Fruit fly (Drosophila melanogaster) whole organism, prepupa: ENCODE data around the gene CG17959.

Experiments used
- CG10631 ChIP-seq: fragments of 200-800 bp; sonication (Bioruptor generic); optimal IDR thresholded peaks from 2 replicates; lab custom pipeline; 2016; ENCODE audit warnings: missing biosample characterization, missing genetic modification characterization
- CG10669 ChIP-seq: fragments of 200-800 bp; sonication (Bioruptor generic); optimal IDR thresholded peaks from 3 replicates; lab custom pipeline; 2018; ENCODE audit warnings: missing biosample characterization, mild to moderate bottlenecking, missing genetic modification characterization, moderate library complexity
- CG11294 ChIP-seq: fragments of 200-800 bp; sonication (Bioruptor generic); IDR thresholded peaks from 2 replicates; pipeline ENCODE4 v1.3.6; 2022; ENCODE audit warnings: missing biosample characterization, missing genetic modification characterization
- CG11902 ChIP-seq: fragments of 200-800 bp; sonication (Bioruptor generic); optimal IDR thresholded peaks from 3 replicates; lab custom pipeline; 2016; ENCODE audit warnings: missing biosample characterization, missing genetic modification characterization
- CG15336 ChIP-seq: fragments of 200-800 bp; sonication (Bioruptor generic); IDR thresholded peaks from 2 replicates; pipeline ENCODE4 v1.3.6; 2022; ENCODE audit warnings: missing biosample characterization, missing genetic modification characterization
- CG1621 ChIP-seq: fragments of 200-800 bp; sonication (Bioruptor generic); optimal IDR thresholded peaks from 3 replicates; lab custom pipeline; 2018; ENCODE audit warnings: missing biosample characterization, mild to moderate bottlenecking, missing genetic modification characterization
- CG16779 ChIP-seq: fragments of 200-800 bp; sonication (Bioruptor generic); optimal IDR thresholded peaks from 3 replicates; lab custom pipeline; 2017; ENCODE audit warnings: missing biosample characterization, mild to moderate bottlenecking, missing genetic modification characterization
- CG32006 ChIP-seq: fragments of 200-800 bp; sonication (Bioruptor generic); optimal IDR thresholded peaks from 3 replicates; lab custom pipeline; 2017; ENCODE audit warnings: missing biosample characterization, mild to moderate bottlenecking, missing genetic modification characterization
- CG34406 ChIP-seq: fragments of 200-800 bp; sonication (Bioruptor generic); optimal IDR thresholded peaks from 3 replicates; lab custom pipeline; 2016; ENCODE audit warnings: missing biosample characterization, missing genetic modification characterization
- CG3919 ChIP-seq: fragments of 200-800 bp; sonication (Bioruptor generic); optimal IDR thresholded peaks from 3 replicates; lab custom pipeline; 2016; ENCODE audit warnings: missing biosample characterization, missing genetic modification characterization
- CG4318 ChIP-seq: fragments of 200-800 bp; sonication (Bioruptor generic); optimal IDR thresholded peaks from 3 replicates; lab custom pipeline; 2017; ENCODE audit warnings: missing biosample characterization, mild to moderate bottlenecking, missing genetic modification characterization
- CG6163 ChIP-seq: fragments of 200-800 bp; sonication (Bioruptor generic); IDR thresholded peaks from 3 replicates; pipeline ENCODE4 v1.3.6; 2022; ENCODE audit warnings: missing biosample characterization, missing genetic modification characterization
- CG6276 ChIP-seq: fragments of 200-800 bp; sonication (Bioruptor generic); optimal IDR thresholded peaks from 2 replicates; lab custom pipeline; 2017; ENCODE audit warnings: missing biosample characterization, mild to moderate bottlenecking, missing genetic modification characterization
- CG6792 ChIP-seq: fragments of 200-800 bp; sonication (Bioruptor generic); optimal IDR thresholded peaks from 3 replicates; lab custom pipeline; 2016; ENCODE audit warnings: missing biosample characterization, missing genetic modification characterization
- CG6808 ChIP-seq: fragments of 200-800 bp; sonication (Bioruptor generic); optimal IDR thresholded peaks from 3 replicates; lab custom pipeline; 2017; ENCODE audit warnings: missing biosample characterization, missing genetic modification characterization, mild to moderate bottlenecking, moderate library complexity, missing genetic modification reagents
- CG6854 ChIP-seq: fragments of 200-800 bp; sonication (Bioruptor generic); optimal IDR thresholded peaks from 2 replicates; lab custom pipeline; 2017; ENCODE audit warnings: missing biosample characterization, mild to moderate bottlenecking, missing genetic modification characterization
- CG7368 ChIP-seq: fragments of 200-800 bp; sonication (Bioruptor generic); optimal IDR thresholded peaks from 3 replicates; lab custom pipeline; 2016; ENCODE audit warnings: missing biosample characterization, missing genetic modification characterization
- CG8319 ChIP-seq: fragments of 200-800 bp; sonication (Bioruptor generic); optimal IDR thresholded peaks from 3 replicates; lab custom pipeline; 2016; ENCODE audit warnings: missing biosample characterization, missing genetic modification characterization
- CG8632 ChIP-seq: fragments of 200-800 bp; sonication (Bioruptor generic); optimal IDR thresholded peaks from 3 replicates; lab custom pipeline; 2016; ENCODE audit warnings: missing biosample characterization, missing genetic modification characterization
- CG9139 ChIP-seq: fragments of 200-800 bp; sonication (Bioruptor generic); optimal IDR thresholded peaks from 3 replicates; lab custom pipeline; 2017; ENCODE audit warnings: missing biosample characterization, mild to moderate bottlenecking, missing genetic modification characterization
- Eip75B ChIP-seq: fragments of 200-800 bp; sonication (Bioruptor generic); optimal IDR thresholded peaks from 3 replicates; lab custom pipeline; 2016; ENCODE audit warnings: missing biosample characterization, missing genetic modification characterization
- Eip78C ChIP-seq: fragments of 200-800 bp; sonication (Bioruptor generic); peaks from one replicate; lab custom pipeline; 2016; ENCODE audit warnings: missing biosample characterization, missing genetic modification characterization
- Ets21C ChIP-seq: fragments of 200-800 bp; sonication (Bioruptor generic); optimal IDR thresholded peaks from 3 replicates; lab custom pipeline; 2016; ENCODE audit warnings: missing biosample characterization, missing genetic modification characterization
- Ets96B ChIP-seq: fragments of 200-800 bp; optimal IDR thresholded peaks from 2 replicates; lab custom pipeline; 2019; ENCODE audit warnings: missing biosample characterization, mild to moderate bottlenecking, missing genetic modification characterization, moderate library complexity
- Hr38 ChIP-seq: sonication (Bioruptor generic); optimal IDR thresholded peaks from 2 replicates; lab custom pipeline; 2016; ENCODE audit warnings: missing biosample characterization, missing genetic modification characterization
- Hr4 ChIP-seq: fragments of 200-800 bp; sonication (Bioruptor generic); optimal IDR thresholded peaks from 3 replicates; lab custom pipeline; 2016; ENCODE audit warnings: missing biosample characterization, missing genetic modification characterization
- OdsH ChIP-seq: fragments of 200-800 bp; sonication (Bioruptor generic); optimal IDR thresholded peaks from 3 replicates; lab custom pipeline; 2016; ENCODE audit warnings: missing biosample characterization, missing genetic modification characterization
- Sox102F ChIP-seq: fragments of 200-800 bp; sonication (Bioruptor generic); optimal IDR thresholded peaks from 2 replicates; lab custom pipeline; 2016; ENCODE audit warnings: missing biosample characterization, mild to moderate bottlenecking, missing genetic modification characterization
- Sox14 ChIP-seq: fragments of 200-800 bp; sonication (Bioruptor generic); optimal IDR thresholded peaks from 3 replicates; lab custom pipeline; 2016; ENCODE audit warnings: missing biosample characterization, missing genetic modification characterization
- achi ChIP-seq: fragments of 200-800 bp; sonication (Bioruptor generic); optimal IDR thresholded peaks from 3 replicates; lab custom pipeline; 2016; ENCODE audit warnings: missing biosample characterization, missing genetic modification characterization
- acj6 ChIP-seq: fragments of 200-800 bp; sonication (Bioruptor generic); optimal IDR thresholded peaks from 3 replicates; lab custom pipeline; 2016; ENCODE audit warnings: missing biosample characterization, missing genetic modification characterization
- dac ChIP-seq: fragments of 200-800 bp; sonication (Bioruptor generic); optimal IDR thresholded peaks from 2 replicates; lab custom pipeline; 2017; ENCODE audit warnings: missing biosample characterization, mild to moderate bottlenecking, missing genetic modification characterization
- esn ChIP-seq: fragments of 200-800 bp; sonication (Bioruptor generic); optimal IDR thresholded peaks from 2 replicates; lab custom pipeline; 2016; ENCODE audit warnings: missing biosample characterization, mild to moderate bottlenecking, missing genetic modification characterization, moderate library complexity
- fd59A ChIP-seq: fragments of 200-800 bp; sonication (Bioruptor generic); optimal IDR thresholded peaks from 2 replicates; lab custom pipeline; 2017; ENCODE audit warnings: missing biosample characterization, mild to moderate bottlenecking, missing genetic modification characterization, missing genetic modification reagents
- fkh ChIP-seq: fragments of 200-800 bp; sonication (Bioruptor generic); optimal IDR thresholded peaks from 3 replicates; lab custom pipeline; 2017; ENCODE audit warnings: missing biosample characterization, mild to moderate bottlenecking, missing genetic modification characterization, moderate library complexity
- lz ChIP-seq: fragments of 200-800 bp; sonication (Bioruptor generic); optimal IDR thresholded peaks from 3 replicates; lab custom pipeline; 2016; ENCODE audit warnings: missing biosample characterization, missing genetic modification characterization
- net ChIP-seq: fragments of 200-800 bp; sonication (Bioruptor generic); optimal IDR thresholded peaks from 3 replicates; lab custom pipeline; 2016; ENCODE audit warnings: missing biosample characterization, missing genetic modification characterization
- ss ChIP-seq, 2 experiments: fragments of 200-800 bp; sonication (Bioruptor generic); optimal IDR thresholded peaks; 2 replicates in 1 of 2; 3 replicates in 1 of 2; lab custom pipeline; 2017 to 2018; ENCODE audit warnings: mild to moderate bottlenecking in 2 of 2, missing biosample characterization in 2 of 2, missing genetic modification characterization in 2 of 2, moderate library complexity in 1 of 2
- topi ChIP-seq: fragments of 200-800 bp; sonication (Bioruptor generic); optimal IDR thresholded peaks from 3 replicates; lab custom pipeline; 2016; ENCODE audit warnings: missing biosample characterization, missing genetic modification characterization
- vri ChIP-seq: fragments of 200-800 bp; sonication (Bioruptor generic); optimal IDR thresholded peaks from 3 replicates; lab custom pipeline; 2016; ENCODE audit warnings: missing biosample characterization, mild to moderate bottlenecking, missing genetic modification characterization

CG17959 gene

DNA sequence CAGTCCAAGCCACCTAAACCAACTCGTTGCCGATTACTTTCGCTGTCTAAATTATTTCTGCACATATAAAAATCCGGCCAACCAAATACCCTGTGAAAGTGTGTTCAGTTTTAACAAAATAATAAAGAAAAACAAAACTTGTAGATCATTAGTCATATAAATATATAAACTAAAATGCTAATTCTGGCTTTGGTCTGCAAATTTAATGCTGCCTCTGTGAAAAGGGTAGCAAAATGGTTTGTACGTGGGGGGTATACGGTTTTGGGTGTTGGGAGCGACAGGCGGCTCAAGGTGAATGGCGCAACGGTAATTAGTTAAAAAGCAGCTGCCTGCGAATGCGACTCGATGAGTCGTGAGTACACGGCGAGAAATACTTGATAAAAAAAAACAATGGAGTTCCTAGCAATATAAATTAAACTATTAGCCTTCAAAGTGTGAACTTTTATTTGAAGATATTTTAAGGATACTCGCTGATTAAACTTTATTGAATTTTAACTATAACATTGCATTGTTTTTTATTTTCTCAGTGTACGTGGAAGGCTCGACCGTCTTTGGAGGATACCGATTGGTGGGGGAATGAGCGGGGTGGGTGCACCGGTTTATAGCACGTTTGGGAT is 31.1 kb downstream of the CG17959 start (continued):
- TF ChIP-seq fkh (GFP tag; lab: Kevin White, UChicago) (no peak), topi (GFP tag; lab: Kevin White, UChicago) (peak; percentile 76), CG6163 (GFP tag; lab: Robert Waterston, UW) (peak; percentile 76), CG3919 (GFP tag; lab: Kevin White, UChicago) (peak; percentile 69), CG4318 (peak; percentile 66), Eip78C (GFP tag; lab: Kevin White, UChicago) (peak; percentile 92), CG8319 (GFP tag; lab: Kevin White, UChicago) (peak; percentile 43), CG6276 (peak; percentile 59), CG8632 (GFP tag; lab: Kevin White, UChicago) (peak; percentile 51), net (GFP tag; lab: Kevin White, UChicago) (peak; percentile 51), OdsH (peak; percentile 70), CG6808 (GFP tag; lab: Kevin White, UChicago) (peak; percentile 33), CG32006 (peak; percentile 81), CG34406 (GFP tag; lab: Kevin White, UChicago) (peak; percentile 63), ss (GFP tag; optimal IDR thresholded peaks at IDR 0.05; lab: Kevin White, UChicago) (peak in 1 of 2 experiments; percentile 32), CG9139 (peak; percentile 20), CG15336 (peak; percentile 83), fd59A (GFP tag; lab: Kevin White, UChicago) (peak; percentile 17), CG6854 (GFP tag; lab: Kevin White, UChicago) (no peak), CG10669 (GFP tag; lab: Kevin White, UChicago) (peak; percentile 48), CG6792 (GFP tag; lab: Kevin White, UChicago) (peak; percentile 68), CG1621 (tag; lab: Kevin White, UChicago) (peak; percentile 30), Ets96B (peak; percentile 40), CG10631 (GFP tag; lab: Kevin White, UChicago) (peak; percentile 58), Hr38 (GFP tag; lab: Kevin White, UChicago) (no peak), CG16779 (peak; percentile 17), esn (GFP tag; lab: Kevin White, UChicago) (peak; percentile 71)

DNA sequence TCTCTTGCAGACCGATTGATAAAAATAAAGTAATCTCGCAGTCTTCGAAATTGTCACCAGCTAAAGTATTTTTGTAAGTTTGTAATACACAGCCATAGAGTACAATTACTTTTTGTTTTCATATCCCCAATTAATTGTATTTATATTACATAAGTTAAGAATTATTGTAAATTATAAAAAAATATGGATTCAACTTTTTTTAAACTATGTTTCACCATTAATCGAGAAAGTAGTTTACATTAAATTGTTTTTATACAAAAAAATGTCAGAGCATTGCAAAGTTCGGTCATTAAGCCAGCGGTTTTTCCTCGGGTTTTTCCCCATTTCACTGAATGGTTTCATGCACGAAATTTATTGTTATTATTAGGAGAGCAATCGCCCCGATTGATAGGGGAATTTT is 33.4 kb downstream of the CG17959 start:
- TF ChIP-seq CG11902 (GFP tag; lab: Kevin White, UChicago), result no peak
- TF ChIP-seq CG8319 (GFP tag; lab: Kevin White, UChicago), result no peak
- TF ChIP-seq Hr4 (GFP tag; lab: Kevin White, UChicago), result no peak
- no peak for TF ChIP-seq OdsH
- no peak for TF ChIP-seq Ets21C (GFP tag; lab: Kevin White, UChicago)
- no peak for TF ChIP-seq CG7368 (GFP tag; lab: Kevin White, UChicago)
- no peak for TF ChIP-seq CG6163 (GFP tag; lab: Robert Waterston, UW)
- no peak for TF ChIP-seq CG11294 (GFP tag; lab: Robert Waterston, UW)

DNA sequence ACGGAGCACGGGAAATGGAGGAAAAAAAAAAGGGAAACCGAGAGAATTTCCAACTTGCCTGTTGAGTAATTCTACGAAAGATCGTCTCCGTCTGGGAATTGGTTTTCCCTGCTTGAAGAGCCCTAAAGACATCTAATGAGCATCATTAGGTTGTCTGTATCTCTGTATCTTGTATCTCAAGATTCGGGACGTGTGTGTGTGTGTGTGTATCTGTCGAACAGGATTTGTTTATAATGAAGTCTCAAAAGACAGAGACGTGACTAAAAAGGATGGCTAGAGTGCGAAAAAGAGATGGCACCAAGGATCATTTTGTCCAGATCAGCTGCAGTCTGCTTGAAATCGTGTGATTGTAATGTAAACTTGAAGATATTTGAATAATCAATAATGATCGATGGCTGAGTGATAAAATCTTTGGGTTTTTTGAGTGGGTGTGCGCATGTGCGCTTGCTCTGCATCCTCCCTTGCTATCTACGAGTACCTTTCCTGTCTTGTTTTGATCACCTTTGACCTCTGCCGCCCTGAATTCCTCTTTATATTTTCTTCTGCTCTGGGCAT is 35.6 kb downstream of the CG17959 start:
- TF ChIP-seq CG34406 (GFP tag; lab: Kevin White, UChicago) (no peak), dac (GFP tag; lab: Kevin White, UChicago) (no peak), CG15336 (no peak), CG10631 (GFP tag; lab: Kevin White, UChicago) (no peak), CG11902 (GFP tag; lab: Kevin White, UChicago) (no peak), acj6 (no peak), Sox14 (GFP tag; lab: Kevin White, UChicago) (no peak), fd59A (GFP tag; lab: Kevin White, UChicago) (no peak), ss (GFP tag; optimal IDR thresholded peaks at IDR 0.05; lab: Kevin White, UChicago) (no peak), achi (GFP tag; lab: Kevin White, UChicago) (no peak), Eip75B (GFP tag; lab: Kevin White, UChicago) (no peak), lz (GFP tag; lab: Kevin White, UChicago) (no peak), CG6854 (GFP tag; lab: Kevin White, UChicago) (no peak), CG16779 (no peak), Sox102F (no peak), vri (no peak), CG6792 (GFP tag; lab: Kevin White, UChicago) (no peak)
